Fruit fly (Drosophila melanogaster) whole organism, embryonic: Measurements from ENCODE around the gene Cpr30B.
A peak's percentile ranks its signal among the peaks of the same experiment; 100 is the strongest.

Experiments
- B-H2 ChIP-seq: fragments of 200-800 bp; sonication (Bioruptor generic); optimal IDR thresholded peaks from 2 replicates; lab custom pipeline; 2018; ENCODE audit warnings: missing biosample characterization, mild to moderate bottlenecking, missing genetic modification characterization
- Bdp1 ChIP-seq: fragments of 200-800 bp; sonication (Bioruptor generic); optimal IDR thresholded peaks from 3 replicates; lab custom pipeline; 2016; ENCODE audit warnings: missing biosample characterization, missing genetic modification characterization
- CG10147 ChIP-seq: fragments of 200-800 bp; sonication (Bioruptor generic); optimal IDR thresholded peaks from 2 replicates; lab custom pipeline; 2019; ENCODE audit warnings: missing biosample characterization, mild to moderate bottlenecking, missing genetic modification characterization, moderate library complexity
- CG11695 ChIP-seq: fragments of 200-800 bp; sonication (Bioruptor generic); IDR thresholded peaks from 3 replicates; pipeline ENCODE4 v1.3.6; 2022; ENCODE audit warnings: missing biosample characterization, missing genetic modification characterization
- CG12104 ChIP-seq: fragments of 200-800 bp; sonication (Bioruptor generic); optimal IDR thresholded peaks from 3 replicates; lab custom pipeline; 2016; ENCODE audit warnings: missing biosample characterization, missing genetic modification characterization
- CG13424 ChIP-seq: fragments of 200-800 bp; sonication (Bioruptor generic); optimal IDR thresholded peaks from 2 replicates; lab custom pipeline; 2019; ENCODE audit warnings: missing biosample characterization, mild to moderate bottlenecking, missing genetic modification characterization, moderate library complexity
- CG14014 ChIP-seq: fragments of 200-800 bp; sonication (Bioruptor generic); IDR thresholded peaks from 2 replicates; pipeline ENCODE4 v1.3.6; 2022; ENCODE audit warnings: missing biosample characterization, missing genetic modification characterization
- CG14965 ChIP-seq: fragments of 200-800 bp; sonication (Bioruptor generic); optimal IDR thresholded peaks from 2 replicates; lab custom pipeline; 2016; ENCODE audit warnings: missing biosample characterization, missing genetic modification characterization, borderline replicate concordance
- CG16813 ChIP-seq: fragments of 200-800 bp; sonication (Bioruptor generic); IDR thresholded peaks from 3 replicates; pipeline ENCODE4 v1.3.6; 2022; ENCODE audit warnings: missing biosample characterization, missing genetic modification characterization; ENCODE audit not compliant: partially characterized antibody
- CG17328 ChIP-seq: fragments of 200-800 bp; sonication (Bioruptor generic); IDR thresholded peaks from 2 replicates; pipeline ENCODE4 v1.3.6; 2022; ENCODE audit warnings: missing biosample characterization, missing genetic modification characterization
- CG2712 ChIP-seq: fragments of 200-800 bp; optimal IDR thresholded peaks from 3 replicates; lab custom pipeline; 2019; ENCODE audit warnings: missing biosample characterization, mild to moderate bottlenecking, missing genetic modification characterization, moderate library complexity
- CG34224 ChIP-seq: fragments of 200-800 bp; sonication (Bioruptor generic); IDR thresholded peaks from 3 replicates; pipeline ENCODE4 v1.3.6; 2022; ENCODE audit warnings: missing biosample characterization, missing genetic modification characterization; ENCODE audit not compliant: partially characterized antibody
- CG34376 ChIP-seq: fragments of 200-800 bp; sonication (Bioruptor generic); optimal IDR thresholded peaks from 2 replicates; lab custom pipeline; 2018; ENCODE audit warnings: missing biosample characterization, mild to moderate bottlenecking, missing genetic modification characterization
- CG4328 ChIP-seq: fragments of 200-800 bp; sonication (Bioruptor generic); optimal IDR thresholded peaks from 3 replicates; lab custom pipeline; 2017; ENCODE audit warnings: missing biosample characterization, missing genetic modification reagents, missing genetic modification characterization
- CG6689 ChIP-seq: fragments of 200-800 bp; sonication (Bioruptor generic); IDR thresholded peaks from 2 replicates; pipeline ENCODE4 v1.3.6; 2022; ENCODE audit warnings: missing biosample characterization, missing genetic modification characterization
- CG7928 ChIP-seq: fragments of 200-800 bp; sonication (Bioruptor generic); optimal IDR thresholded peaks from 2 replicates; lab custom pipeline; 2017; ENCODE audit warnings: missing biosample characterization, mild to moderate bottlenecking, missing genetic modification characterization
- CG8089 ChIP-seq: fragments of 200-800 bp; sonication (Bioruptor generic); optimal IDR thresholded peaks from 3 replicates; lab custom pipeline; 2016; ENCODE audit warnings: missing biosample characterization, missing genetic modification characterization
- CG8388 ChIP-seq: fragments of 200-800 bp; sonication (Bioruptor generic); optimal IDR thresholded peaks from 2 replicates; lab custom pipeline; 2019; ENCODE audit warnings: missing biosample characterization, mild to moderate bottlenecking, missing genetic modification characterization, moderate library complexity
- CG8924 ChIP-seq: fragments of 200-800 bp; optimal IDR thresholded peaks from 3 replicates; lab custom pipeline; 2019; ENCODE audit warnings: missing biosample characterization, mild to moderate bottlenecking, missing genetic modification characterization, moderate library complexity
- Chrac-16 ChIP-seq: fragments of 200-800 bp; sonication (Bioruptor generic); optimal IDR thresholded peaks from 3 replicates; lab custom pipeline; 2016; ENCODE audit warnings: missing biosample characterization, missing genetic modification characterization
- Dfd ChIP-seq, 2 experiments: fragments of >200 bp; optimal IDR thresholded peaks; 2 replicates each; lab custom pipeline; 2017; ENCODE audit warnings: missing biosample characterization in 2 of 2, missing genetic modification characterization in 2 of 2
- Fer3 ChIP-seq: fragments of 200-800 bp; sonication (Bioruptor generic); optimal IDR thresholded peaks from 2 replicates; lab custom pipeline; 2018; ENCODE audit warnings: missing biosample characterization, mild to moderate bottlenecking, missing genetic modification characterization, moderate library complexity
- Hand ChIP-seq: fragments of 200-800 bp; sonication (Bioruptor generic); optimal IDR thresholded peaks from 2 replicates; lab custom pipeline; 2017; ENCODE audit warnings: mild to moderate bottlenecking, missing biosample characterization, missing genetic modification reagents, missing genetic modification characterization
- Hmr ChIP-seq: fragments of 200-800 bp; sonication (Bioruptor generic); optimal IDR thresholded peaks from 3 replicates; lab custom pipeline; 2017; ENCODE audit warnings: mild to moderate bottlenecking, missing biosample characterization, missing genetic modification reagents, missing genetic modification characterization
- Hr51 ChIP-seq, 2 experiments: fragments of 200-800 bp; sonication (Bioruptor generic); optimal IDR thresholded peaks; 2 replicates in 1 of 2; 3 replicates in 1 of 2; lab custom pipeline; 2016 to 2018; ENCODE audit warnings: missing biosample characterization in 2 of 2, missing genetic modification characterization in 2 of 2, mild to moderate bottlenecking in 1 of 2, moderate library complexity in 1 of 2
- Jarid2 ChIP-seq: fragments of 200-800 bp; sonication (Bioruptor generic); optimal IDR thresholded peaks from 3 replicates; lab custom pipeline; 2017; ENCODE audit warnings: mild to moderate bottlenecking, missing biosample characterization, missing genetic modification reagents, missing genetic modification characterization
- Kr ChIP-seq: fragments of 200-800 bp; sonication (Bioruptor generic); optimal IDR thresholded peaks from 2 replicates; lab custom pipeline; 2017; ENCODE audit warnings: missing biosample characterization, mild to moderate bottlenecking, missing genetic modification characterization
- Mad ChIP-seq: fragments of 200-800 bp; sonication (Bioruptor generic); optimal IDR thresholded peaks from 2 replicates; lab custom pipeline; 2016; ENCODE audit warnings: missing biosample characterization, missing genetic modification characterization
- Oli ChIP-seq: fragments of 200-800 bp; sonication (Bioruptor generic); optimal IDR thresholded peaks from 2 replicates; lab custom pipeline; 2018; ENCODE audit warnings: missing biosample characterization, mild to moderate bottlenecking, missing genetic modification characterization, moderate library complexity
- Stat92E ChIP-seq, 3 experiments: fragments of >200 bp in 2 of 3; fragments of 200-800 bp in 1 of 3; sonication (Bioruptor generic) in 1 of 3; optimal IDR thresholded peaks; 2 replicates each; lab custom pipeline; 2017 to 2019; ENCODE audit warnings: missing biosample characterization in 3 of 3, missing genetic modification characterization in 3 of 3, mild to moderate bottlenecking in 1 of 3, moderate library complexity in 1 of 3
- ap ChIP-seq: fragments of 200-800 bp; sonication (Bioruptor generic); IDR thresholded peaks from 2 replicates; pipeline ENCODE4 v1.3.6; 2022; ENCODE audit warnings: missing biosample characterization, missing genetic modification characterization
- ase ChIP-seq: fragments of 200-800 bp; sonication (Bioruptor generic); IDR thresholded peaks from 3 replicates; pipeline ENCODE4 v1.3.6; 2022; ENCODE audit warnings: missing biosample characterization, missing genetic modification characterization
- corto ChIP-seq: fragments of 200-800 bp; sonication (Bioruptor generic); optimal IDR thresholded peaks from 2 replicates; lab custom pipeline; 2016; ENCODE audit warnings: missing biosample characterization, mild to moderate bottlenecking, missing genetic modification characterization, moderate library complexity
- dimm ChIP-seq: fragments of 200-800 bp; sonication (Bioruptor generic); IDR thresholded peaks from 2 replicates; pipeline ENCODE4 v1.3.6; 2022; ENCODE audit warnings: missing biosample characterization, missing genetic modification characterization
- dm ChIP-seq: fragments of 200-800 bp; sonication (Bioruptor generic); optimal IDR thresholded peaks from 3 replicates; lab custom pipeline; 2016; ENCODE audit warnings: missing biosample characterization, missing genetic modification characterization
- ems ChIP-seq: fragments of 200-800 bp; sonication (Bioruptor generic); optimal IDR thresholded peaks from 3 replicates; lab custom pipeline; 2016; ENCODE audit warnings: missing biosample characterization, missing genetic modification characterization
- fd64A ChIP-seq: fragments of 200-800 bp; sonication (Bioruptor generic); optimal IDR thresholded peaks from 3 replicates; lab custom pipeline; 2018; ENCODE audit warnings: missing biosample characterization, mild to moderate bottlenecking, missing genetic modification characterization
- gce ChIP-seq: fragments of 200-800 bp; sonication (Bioruptor generic); IDR thresholded peaks from 3 replicates; pipeline ENCODE4 v1.3.6; 2022; ENCODE audit warnings: missing biosample characterization, missing genetic modification characterization
- gsb-n ChIP-seq: fragments of 200-800 bp; sonication (Bioruptor generic); optimal IDR thresholded peaks from 3 replicates; lab custom pipeline; 2018; ENCODE audit warnings: missing biosample characterization, mild to moderate bottlenecking, missing genetic modification characterization
- ind ChIP-seq: fragments of 200-800 bp; sonication (Bioruptor generic); optimal IDR thresholded peaks from 3 replicates; lab custom pipeline; 2016; ENCODE audit warnings: missing biosample characterization, missing genetic modification characterization
- inv ChIP-seq: fragments of 200-800 bp; sonication (Bioruptor generic); IDR thresholded peaks from 2 replicates; pipeline ENCODE4 v1.3.6; 2022; ENCODE audit warnings: missing biosample characterization, missing genetic modification characterization; ENCODE audit not compliant: partially characterized antibody
- nom ChIP-seq: fragments of 200-800 bp; sonication (Bioruptor generic); optimal IDR thresholded peaks from 2 replicates; lab custom pipeline; 2017; ENCODE audit warnings: missing biosample characterization, missing genetic modification characterization, mild to moderate bottlenecking, moderate library complexity, missing genetic modification reagents
- pho ChIP-seq: fragments of 200-800 bp; sonication (Bioruptor generic); optimal IDR thresholded peaks from 2 replicates; lab custom pipeline; 2016; ENCODE audit warnings: missing biosample characterization, missing genetic modification characterization
- pzg ChIP-seq: fragments of 200-800 bp; sonication (Bioruptor generic); optimal IDR thresholded peaks from 3 replicates; lab custom pipeline; 2018; ENCODE audit warnings: missing biosample characterization, mild to moderate bottlenecking, missing genetic modification characterization, moderate library complexity
- rib ChIP-seq: fragments of 200-800 bp; sonication (Bioruptor generic); IDR thresholded peaks from 2 replicates; pipeline ENCODE4 v1.3.6; 2022; ENCODE audit warnings: missing biosample characterization, missing genetic modification characterization
- slp2 ChIP-seq: fragments of 200-800 bp; sonication (Bioruptor generic); optimal IDR thresholded peaks from 2 replicates; lab custom pipeline; 2016; ENCODE audit warnings: missing biosample characterization, missing genetic modification characterization
- tna ChIP-seq: fragments of 200-800 bp; sonication (Bioruptor generic); IDR thresholded peaks from 2 replicates; pipeline ENCODE4 v1.3.6; 2022; ENCODE audit warnings: missing biosample characterization, missing genetic modification characterization; ENCODE audit not compliant: partially characterized antibody
- wdn ChIP-seq: fragments of 200-800 bp; sonication (Bioruptor generic); IDR thresholded peaks from 2 replicates; pipeline ENCODE4 v1.3.6; 2022; ENCODE audit warnings: missing biosample characterization, missing genetic modification characterization

The Cpr30B gene

dm6 chr2L:9496378-9497284 is 46.0 kb upstream of the Cpr30B start (continued):
- TF ChIP-seq CG7928 (GFP tag; lab: Kevin White, UChicago): no peak
- TF ChIP-seq gce (GFP tag; lab: Robert Waterston, UW): no peak
- TF ChIP-seq nom: peak; percentile 20
- no peak for TF ChIP-seq CG34376 (GFP tag; lab: Kevin White, UChicago)
- TF ChIP-seq ap (GFP tag; lab: Robert Waterston, UW): no peak
- peak; percentile 27 for TF ChIP-seq corto
- TF ChIP-seq Fer3 (tag; lab: Kevin White, UChicago): no peak
- no peak; the same call in 1 of the 2 replicates for TF ChIP-seq CG17328 (GFP tag; lab: Robert Waterston, UW)
- no peak for TF ChIP-seq Hmr (GFP tag; lab: Kevin White, UChicago)
- no peak for TF ChIP-seq ems (GFP tag; lab: Kevin White, UChicago)
- TF ChIP-seq Bdp1: no peak
- no peak for TF ChIP-seq rib
- TF ChIP-seq ind (GFP tag; lab: Kevin White, UChicago): peak; percentile 31
- TF ChIP-seq CG12104 (GFP tag; lab: Kevin White, UChicago): no peak
- TF ChIP-seq CG8089: no peak
- 0 out of 3 replicates have a peak, but pooled peaks have one; percentile 21 for TF ChIP-seq CG11695
- TF ChIP-seq gsb-n: no peak
- no peak for TF ChIP-seq pho (GFP tag; lab: Kevin White, UChicago)
- no peak for TF ChIP-seq inv (GFP tag; lab: Robert Waterston, UW)
- TF ChIP-seq CG6689 (GFP tag; lab: Robert Waterston, UW): 0 out of 2 replicates have a peak, but pooled peaks have one; percentile 12
- TF ChIP-seq Stat92E (GFP tag; optimal IDR thresholded peaks at IDR 0.05; lab: Kevin White, UChicago): no peak
- no peak for TF ChIP-seq CG10147 (GFP tag; lab: Kevin White, UChicago)
- TF ChIP-seq B-H2 (GFP tag; lab: Kevin White, UChicago): no peak
- TF ChIP-seq fd64A (GFP tag; lab: Kevin White, UChicago): no peak
- no peak for TF ChIP-seq pzg (GFP tag; lab: Kevin White, UChicago)
- TF ChIP-seq CG4328 (GFP tag; lab: Kevin White, UChicago): no peak
- no peak for TF ChIP-seq dimm (GFP tag; lab: Robert Waterston, UW)
- 0 out of 2 replicates have a peak, but pooled peaks have one; percentile 8 for TF ChIP-seq CG14014 (GFP tag; lab: Robert Waterston, UW)
- no peak for TF ChIP-seq Kr (GFP tag; lab: Kevin White, UChicago)
- TF ChIP-seq CG14965 (GFP tag; lab: Kevin White, UChicago): no peak
- TF ChIP-seq Oli (tag; lab: Kevin White, UChicago): peak; percentile 21
- TF ChIP-seq wdn (GFP tag; lab: Robert Waterston, UW): no peak
- no peak for TF ChIP-seq tna (GFP tag; lab: Robert Waterston, UW)
- TF ChIP-seq CG8388 (GFP tag; lab: Kevin White, UChicago): no peak
- no peak for TF ChIP-seq CG8924 (tag; lab: Kevin White, UChicago)
- TF ChIP-seq Jarid2 (GFP tag; lab: Kevin White, UChicago): no peak
- TF ChIP-seq CG13424 (tag; lab: Kevin White, UChicago): no peak
- no peak for TF ChIP-seq ase (GFP tag; lab: Robert Waterston, UW)
- TF ChIP-seq Hand (GFP tag; lab: Kevin White, UChicago): no peak
- no peak for TF ChIP-seq dm (GFP tag; lab: Kevin White, UChicago)
- no peak for TF ChIP-seq Mad (GFP tag; lab: Kevin White, UChicago)
- TF ChIP-seq CG2712 (tag; lab: Kevin White, UChicago): peak; percentile 19
- no peak for TF ChIP-seq Chrac-16
- TF ChIP-seq Dfd (GFP tag; optimal IDR thresholded peaks at IDR 0.05; lab: Kevin White, UChicago): no peak
- no peak for TF ChIP-seq slp2 (GFP tag; lab: Kevin White, UChicago)
- no peak for TF ChIP-seq Hr51 (GFP tag; optimal IDR thresholded peaks at IDR 0.05; lab: Kevin White, UChicago)
- TF ChIP-seq CG34224 (GFP tag; lab: Robert Waterston, UW): no peak
- no peak for TF ChIP-seq CG16813 (GFP tag; lab: Robert Waterston, UW)
